Fruit fly (Drosophila melanogaster): ENCODE results near the gene Vps60.

Gene Vps60

DNA sequence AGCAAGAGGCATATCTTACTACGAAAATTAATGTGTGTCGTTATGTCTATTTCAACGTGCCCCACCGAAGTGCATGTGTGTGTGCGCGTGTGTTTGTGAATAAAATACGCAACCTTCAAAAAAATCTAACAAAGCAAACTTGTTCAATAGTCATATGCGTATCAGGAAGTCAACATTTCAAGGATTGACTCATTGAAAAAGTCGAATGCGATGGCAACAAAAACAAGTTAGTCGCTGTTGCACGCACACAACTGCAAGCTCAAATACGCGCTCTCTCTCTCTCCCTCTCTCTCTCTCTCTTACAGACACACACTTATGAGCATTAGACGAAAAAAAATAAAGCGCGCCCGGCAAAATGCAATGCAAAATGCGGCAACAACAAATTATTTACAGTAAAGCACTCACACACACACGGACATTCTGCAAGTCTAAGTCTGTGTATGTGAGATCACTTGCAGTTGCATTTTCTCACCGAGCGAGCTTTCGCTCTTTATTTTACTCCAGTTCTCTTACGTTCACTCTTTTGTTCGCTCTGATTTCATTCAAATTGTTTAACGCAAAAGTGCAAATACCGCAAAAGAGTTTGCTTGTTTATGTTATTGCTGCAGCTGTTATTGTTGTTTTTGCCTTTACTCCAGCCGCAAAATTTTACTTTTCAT lies 14.7 kb downstream of the Vps60 start:
- no peak for TF ChIP-seq CG17801 (GFP tag; optimal IDR thresholded peaks at IDR 0.05; ENCODE audit: partially characterized antibody)

dm6 chr3L:17604891-17605290 lies 16.5 kb downstream of the Vps60 start:
- TF ChIP-seq CG17801 (GFP tag; optimal IDR thresholded peaks at IDR 0.05; ENCODE audit: partially characterized antibody) = no peak

- no peak for TF ChIP-seq CG17801 (GFP tag; optimal IDR thresholded peaks at IDR 0.05; ENCODE audit: partially characterized antibody)
These were observed 17.7 kb downstream of the Vps60 start for dm6 chr3L:17603528-17604414.

dm6 chr3L:17596897-17597296 lies 24.5 kb downstream of the Vps60 start:
- TF ChIP-seq CG17801 (GFP tag; optimal IDR thresholded peaks at IDR 0.05; ENCODE audit: partially characterized antibody) = peak; percentile 87

- no peak for TF ChIP-seq CG17801 (GFP tag; optimal IDR thresholded peaks at IDR 0.05; ENCODE audit: partially characterized antibody)
These were observed 25.4 kb downstream of the Vps60 start for dm6 chr3L:17595810-17596561.

dm6 chr3L:17593174-17593573 lies 28.3 kb downstream of the Vps60 start:
- TF ChIP-seq CG17801 (GFP tag; optimal IDR thresholded peaks at IDR 0.05; ENCODE audit: partially characterized antibody) = no peak

- TF ChIP-seq CG17801 (GFP tag; optimal IDR thresholded peaks at IDR 0.05; ENCODE audit: partially characterized antibody) = no peak
These were observed 30.3 kb downstream of the Vps60 start for dm6 chr3L:17591217-17591467.

DNA sequence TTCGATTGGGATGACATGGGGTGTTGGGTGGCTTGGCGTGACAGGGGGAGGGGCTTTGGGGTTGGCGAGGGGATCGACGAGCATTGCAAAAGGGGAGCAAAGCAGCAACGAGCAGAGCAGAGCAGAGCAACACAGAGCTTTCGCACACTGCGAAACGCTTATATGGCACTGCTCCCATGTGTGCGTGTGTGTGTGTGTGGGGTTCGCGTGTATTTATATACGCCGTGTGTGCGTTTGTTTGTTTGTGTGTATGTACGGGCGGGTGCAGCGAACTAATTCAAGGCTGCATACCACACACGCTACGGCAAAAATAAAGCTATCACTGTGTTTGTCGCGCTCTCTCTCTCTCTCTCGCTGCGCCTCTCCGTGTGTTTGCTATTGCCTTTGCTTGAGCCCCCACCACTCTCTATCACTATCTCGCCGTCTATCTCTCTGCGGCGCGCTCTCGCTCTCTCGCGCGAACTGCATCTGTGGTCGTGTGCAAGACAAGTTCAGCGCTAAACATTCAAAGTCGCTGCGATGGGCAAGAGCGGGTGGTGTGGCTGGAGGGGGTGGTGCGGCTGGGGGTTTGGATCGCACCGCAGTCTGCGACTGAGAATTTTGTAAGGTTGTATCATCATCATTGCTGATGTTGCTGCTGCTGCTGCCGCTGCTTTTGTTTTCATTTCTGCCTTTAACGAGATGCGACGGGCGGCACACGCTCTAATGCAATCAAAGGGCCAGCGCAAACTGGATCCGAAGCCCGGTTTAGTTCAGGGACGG lies 30.8 kb downstream of the Vps60 start:
- no peak for TF ChIP-seq CG17801 (GFP tag; optimal IDR thresholded peaks at IDR 0.05; ENCODE audit: partially characterized antibody)

DNA sequence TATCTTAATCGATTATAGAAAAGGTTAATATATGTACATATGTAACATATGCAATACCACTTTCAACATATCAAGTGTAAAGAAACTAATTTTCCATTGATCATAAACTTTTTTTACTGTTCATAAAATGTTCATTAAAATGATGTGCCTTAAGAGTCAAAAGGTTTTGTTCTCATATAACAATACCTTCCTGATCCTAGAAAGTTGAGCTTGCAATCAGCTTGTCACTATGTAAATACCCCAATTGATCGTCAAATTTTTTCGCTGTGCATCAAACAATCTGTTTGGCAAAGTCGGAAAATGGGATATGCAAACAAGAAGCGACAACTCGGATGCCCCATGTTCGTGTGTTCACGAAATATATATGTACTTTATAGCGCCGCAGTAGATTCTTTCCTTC lies 31.4 kb downstream of the Vps60 start:
- no peak for TF ChIP-seq CG17801 (GFP tag; optimal IDR thresholded peaks at IDR 0.05; ENCODE audit: partially characterized antibody)

- TF ChIP-seq CG17801 (GFP tag; optimal IDR thresholded peaks at IDR 0.05; ENCODE audit: partially characterized antibody) = no peak
These were observed 32.7 kb downstream of the Vps60 start for dm6 chr3L:17588686-17589085.

dm6 chr3L:17587897-17588296 lies 33.5 kb downstream of the Vps60 start:
- TF ChIP-seq CG17801 (GFP tag; optimal IDR thresholded peaks at IDR 0.05; ENCODE audit: partially characterized antibody) = no peak

dm6 chr3L:17587292-17587691 lies 34.1 kb downstream of the Vps60 start:
- no peak for TF ChIP-seq CG17801 (GFP tag; optimal IDR thresholded peaks at IDR 0.05; ENCODE audit: partially characterized antibody)

- no peak for TF ChIP-seq CG17801 (GFP tag; optimal IDR thresholded peaks at IDR 0.05; ENCODE audit: partially characterized antibody)
These were observed 34.9 kb downstream of the Vps60 start for dm6 chr3L:17586370-17587048.

- no peak for TF ChIP-seq CG17801 (GFP tag; optimal IDR thresholded peaks at IDR 0.05; ENCODE audit: partially characterized antibody)
These were observed 36.7 kb downstream of the Vps60 start for dm6 chr3L:17584718-17585117.

DNA sequence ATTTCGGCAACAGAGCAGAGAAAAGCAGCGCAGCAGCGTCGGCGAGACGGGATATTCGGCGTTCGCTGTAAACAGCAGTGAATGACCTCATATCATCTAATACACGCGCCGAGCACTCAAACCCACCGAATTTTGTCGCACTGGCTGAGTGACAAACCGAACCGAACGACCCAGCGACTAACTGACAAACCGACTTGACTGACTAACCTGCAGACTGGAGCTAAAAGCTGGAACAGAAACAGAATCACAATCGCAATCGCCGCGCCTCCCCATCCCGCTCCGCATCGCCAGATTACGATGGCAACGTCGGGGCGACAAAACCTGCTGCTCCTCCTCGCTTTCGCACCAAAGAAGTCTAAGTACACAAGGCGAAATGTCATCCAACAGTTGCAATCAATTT lies 41.8 kb downstream of the Vps60 start:
- TF ChIP-seq CG17801 (GFP tag; optimal IDR thresholded peaks at IDR 0.05; ENCODE audit: partially characterized antibody) = no peak

Measured in ovary, adult (tissue).